Worm (Caenorhabditis elegans): ENCODE measurements around the gene cyh-1.

Gene cyh-1

ce11 chrII:3502520-3503323 is 2.1 kb upstream of the cyh-1 start, which contains the start of the genes col-71 and Y49F6B.2 (continued):
- no peak for TF ChIP-seq nhr-102 (tag; optimal IDR thresholded peaks at IDR 0.05)
- TF ChIP-seq nhr-28 (tag; optimal IDR thresholded peaks at IDR 0.05), result peak; percentile 19
- TF ChIP-seq Y105C5A.15 (GFP tag; IDR thresholded peaks at IDR 0.05), result no peak
- no peak for TF ChIP-seq lin-39 (tag; optimal IDR thresholded peaks at IDR 0.05)
- no peak for TF ChIP-seq daf-16 (GFP tag; optimal IDR thresholded peaks at IDR 0.05)
- peak; percentile 12 for TF ChIP-seq daf-16 (tag; optimal IDR thresholded peaks at IDR 0.05)
- TF ChIP-seq dpl-1 (GFP tag; optimal IDR thresholded peaks at IDR 0.05), result peak; percentile 70
- TF ChIP-seq daf-12 (tag; optimal IDR thresholded peaks at IDR 0.05), result no peak
- TF ChIP-seq ZK337.2 (GFP tag; IDR thresholded peaks at IDR 0.05), result peak; percentile 72
- peak; percentile 42; the same call in 1 of the 2 replicates for TF ChIP-seq zfp-3 (GFP tag; conservative IDR thresholded peaks at IDR 0.05)
- TF ChIP-seq nhr-48 (tag; optimal IDR thresholded peaks at IDR 0.05), result no peak
- TF ChIP-seq ceh-62 (tag; optimal IDR thresholded peaks at IDR 0.05), result no peak
- no peak for TF ChIP-seq saeg-2 (GFP tag; IDR thresholded peaks at IDR 0.05)
- peak; percentile 66 for TF ChIP-seq fkh-10 (GFP tag; optimal IDR thresholded peaks at IDR 0.05)
- TF ChIP-seq madf-9 (GFP tag; conservative IDR thresholded peaks at IDR 0.05), result peak; percentile 43; the same call in 1 of the 2 replicates
- TF ChIP-seq hmg-1.1 (GFP tag; IDR thresholded peaks at IDR 0.05), result 0 out of 2 replicates have a peak, but pooled peaks have one; percentile 36
- TF ChIP-seq unc-130 (GFP tag; optimal IDR thresholded peaks at IDR 0.05), result peak; percentile 91
- no peak for TF ChIP-seq fos-1 (tag; optimal IDR thresholded peaks at IDR 0.05)
- TF ChIP-seq pha-4 (GFP tag; IDR thresholded peaks at IDR 0.05), result 0 out of 2 replicates have a peak, but pooled peaks have one; percentile 18
- TF ChIP-seq pha-4 (tag; optimal IDR thresholded peaks at IDR 0.05), result no peak
- peak in 1 of 2 experiments; percentile 86 for TF ChIP-seq hif-1 (tag; optimal IDR thresholded peaks at IDR 0.05)
- TF ChIP-seq Y75B8A.6 (GFP tag; IDR thresholded peaks at IDR 0.05), result no peak
- TF ChIP-seq ceh-44 (GFP tag; IDR thresholded peaks at IDR 0.05), result peak; percentile 48; the same call in 1 of the 2 replicates
- no peak for TF ChIP-seq nhr-111 (GFP tag; optimal IDR thresholded peaks at IDR 0.05)
- TF ChIP-seq ztf-11 (tag; optimal IDR thresholded peaks at IDR 0.05), result no peak
- no peak for TF ChIP-seq daf-8 (GFP tag; IDR thresholded peaks at IDR 0.05)
- TF ChIP-seq lir-3 (tag; optimal IDR thresholded peaks at IDR 0.05), result no peak
- TF ChIP-seq lim-7 (GFP tag; IDR thresholded peaks at IDR 0.05), result no peak
- no peak for TF ChIP-seq lin-29 (GFP tag; IDR thresholded peaks at IDR 0.05)
- 0 out of 2 replicates have a peak, but pooled peaks have one; percentile 52 for TF ChIP-seq D1046.2 (GFP tag; IDR thresholded peaks at IDR 0.05)
- TF ChIP-seq mdt-29 (GFP tag; IDR thresholded peaks at IDR 0.05), result no peak
- TF ChIP-seq vab-7 (GFP tag; IDR thresholded peaks at IDR 0.05), result no peak
- no peak for TF ChIP-seq nhr-237 (tag; optimal IDR thresholded peaks at IDR 0.05)
- TF ChIP-seq R02D3.7 (tag; optimal IDR thresholded peaks at IDR 0.05), result no peak
- TF ChIP-seq mes-2 (tag; optimal IDR thresholded peaks at IDR 0.05; ENCODE audit: poor library complexity, severe bottlenecking), result peak; percentile 99
- no peak for TF ChIP-seq ceh-20 (GFP tag; IDR thresholded peaks at IDR 0.05)
- no peak for TF ChIP-seq nhr-41 (GFP tag; IDR thresholded peaks at IDR 0.05)
- TF ChIP-seq unc-62 (GFP tag; optimal IDR thresholded peaks at IDR 0.05 in 1 of 2), result peak in 1 of 2 experiments; percentile 97
- no peak for TF ChIP-seq unc-62 (tag; optimal IDR thresholded peaks at IDR 0.05)

ce11 chrII:3512240-3512639 is 7.4 kb downstream of the cyh-1 start, which contains the start of gene Y49F6B.19:
Gene Y49F6B.19 (minus strand): TSS chrII:3512340.
- no peak for TF ChIP-seq Y5F2A.4 (GFP tag; optimal IDR thresholded peaks at IDR 0.05)
- no peak for TF ChIP-seq lin-38 (GFP tag; IDR thresholded peaks at IDR 0.05)
- TF ChIP-seq madf-9 (GFP tag; conservative IDR thresholded peaks at IDR 0.05), result no peak
- TF ChIP-seq dpl-1 (GFP tag; optimal IDR thresholded peaks at IDR 0.05), result no peak
- TF ChIP-seq tra-1 (GFP tag; IDR thresholded peaks at IDR 0.05), result 0 out of 2 replicates have a peak, but pooled peaks have one; percentile 19
